Worm (Caenorhabditis elegans): ENCODE measurements around the gene F25H9.2.

- TF ChIP-seq C17E4.6 (GFP tag; IDR thresholded peaks at IDR 0.05) (no peak), hmg-1.2 (GFP tag; IDR thresholded peaks at IDR 0.05) (no peak), egl-18 (GFP tag; IDR thresholded peaks at IDR 0.05) (no peak), atf-7 (tag; optimal IDR thresholded peaks at IDR 0.05) (no peak), F10E7.11 (tag; optimal IDR thresholded peaks at IDR 0.05) (no peak), akir-1 (GFP tag; optimal IDR thresholded peaks at IDR 0.05) (no peak), ama-1 (optimal IDR thresholded peaks at IDR 0.05) (no peak), ama-1 (GFP tag; optimal IDR thresholded peaks at IDR 0.05) (no peak), efl-1 (GFP tag; optimal IDR thresholded peaks at IDR 0.05) (no peak), cebp-2 (GFP tag; IDR thresholded peaks at IDR 0.05) (no peak), mcd-1 (GFP tag; IDR thresholded peaks at IDR 0.05) (no peak), K12H6.12 (tag; optimal IDR thresholded peaks at IDR 0.05) (no peak), mxl-1 (tag; optimal IDR thresholded peaks at IDR 0.05) (no peak), ets-4 (GFP tag; optimal IDR thresholded peaks at IDR 0.05) (no peak)
Observed at ce11 chrV:13488297-13488803, 30.5 kb downstream of the F25H9.2 start.

Measured in whole organism, young adult.